Fruit fly (Drosophila melanogaster) ovary, adult (tissue): ENCODE data around the gene CG4218.

Experiments
- CG17801 ChIP-seq: fragments of 200-800 bp; optimal IDR thresholded peaks from 2 replicates; lab custom pipeline; 2019; ENCODE audit warnings: missing biosample characterization, mild to moderate bottlenecking, missing genetic modification characterization, moderate library complexity; ENCODE audit not compliant: partially characterized antibody

The CG4218 gene

DNA sequence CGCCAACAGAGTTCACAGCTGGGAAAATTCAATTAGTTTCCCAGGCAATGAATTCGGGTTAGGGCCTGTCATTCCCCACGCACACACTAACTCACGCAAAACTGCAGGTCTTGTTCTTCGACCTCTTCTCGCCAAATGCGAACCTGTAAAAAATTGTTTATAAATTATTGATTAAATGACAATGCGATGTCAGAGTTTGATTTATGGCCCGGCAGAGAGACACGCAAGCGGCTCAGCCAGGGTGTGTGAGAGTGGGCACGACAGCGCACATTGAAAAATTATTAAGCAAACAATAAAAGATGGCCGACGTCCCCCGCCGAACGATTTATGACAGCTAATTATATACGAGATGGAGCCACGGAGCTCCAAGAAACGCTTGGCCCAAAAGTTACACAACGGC lies 45.3 kb downstream of the CG4218 start:
- no peak for TF ChIP-seq CG17801 (GFP tag; lab: Kevin White, UChicago)

DNA sequence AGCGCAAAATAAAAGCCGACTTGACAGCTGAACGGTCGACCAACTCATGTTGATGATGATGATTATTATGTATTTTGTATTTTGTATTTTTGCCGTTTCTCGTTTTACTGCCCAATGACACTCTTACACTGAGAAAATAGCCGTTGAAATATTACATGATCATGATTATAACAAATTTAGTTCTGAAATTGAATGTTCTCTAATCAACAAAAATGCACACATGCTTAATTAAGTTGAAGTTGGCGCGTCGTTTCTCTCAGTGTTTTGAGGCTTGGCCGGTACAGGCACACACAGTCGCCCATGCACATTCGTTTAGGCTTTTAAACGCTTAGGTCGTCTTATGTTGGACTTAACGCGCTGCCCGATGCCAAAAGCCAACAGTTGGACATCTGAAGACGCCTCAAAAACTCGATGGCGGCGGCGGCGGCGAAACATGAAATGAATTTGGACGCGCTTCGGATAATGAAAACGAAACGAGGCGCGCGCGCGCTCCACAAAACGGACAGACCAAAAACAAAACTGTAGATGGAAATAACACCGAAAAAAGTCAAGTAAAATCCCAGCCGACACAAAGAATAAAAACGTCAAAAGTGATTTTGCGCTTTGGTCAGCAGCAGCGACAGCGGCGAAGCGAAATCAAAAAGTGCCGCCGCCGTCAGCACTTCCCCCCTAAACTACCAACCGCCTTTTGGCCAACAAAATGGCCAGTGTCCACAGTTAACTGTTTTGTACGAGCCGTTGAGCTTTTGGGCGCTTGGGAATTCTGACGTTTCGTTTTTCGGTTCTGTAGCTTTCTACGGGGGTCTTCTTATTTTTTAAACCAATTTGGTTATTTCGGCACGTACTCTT lies 46.1 kb downstream of the CG4218 start:
- no peak for TF ChIP-seq CG17801 (GFP tag; lab: Kevin White, UChicago)

- no peak for TF ChIP-seq CG17801 (GFP tag; lab: Kevin White, UChicago)
These were observed 47.6 kb downstream of the CG4218 start for dm6 chr2L:14501132-14501954.

DNA sequence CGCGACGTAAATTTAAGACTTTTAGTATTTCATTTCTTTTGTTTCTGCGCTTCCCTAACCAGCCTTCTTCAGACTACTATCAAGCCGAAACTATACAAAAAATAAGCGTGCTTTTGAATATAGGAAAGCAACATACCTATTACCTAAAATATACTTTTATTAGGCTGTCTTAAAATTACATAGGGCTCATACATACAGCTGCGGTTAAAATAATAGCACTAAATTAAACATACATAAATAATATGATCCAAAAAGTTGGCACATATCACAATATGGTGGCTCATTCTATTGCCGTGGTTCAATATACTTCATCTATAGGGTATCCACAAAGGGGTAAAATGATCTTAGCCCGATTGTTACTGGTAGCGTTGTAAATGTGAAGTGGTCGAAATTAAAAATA lies 48.5 kb downstream of the CG4218 start:
- no peak for TF ChIP-seq CG17801 (GFP tag; lab: Kevin White, UChicago)

DNA sequence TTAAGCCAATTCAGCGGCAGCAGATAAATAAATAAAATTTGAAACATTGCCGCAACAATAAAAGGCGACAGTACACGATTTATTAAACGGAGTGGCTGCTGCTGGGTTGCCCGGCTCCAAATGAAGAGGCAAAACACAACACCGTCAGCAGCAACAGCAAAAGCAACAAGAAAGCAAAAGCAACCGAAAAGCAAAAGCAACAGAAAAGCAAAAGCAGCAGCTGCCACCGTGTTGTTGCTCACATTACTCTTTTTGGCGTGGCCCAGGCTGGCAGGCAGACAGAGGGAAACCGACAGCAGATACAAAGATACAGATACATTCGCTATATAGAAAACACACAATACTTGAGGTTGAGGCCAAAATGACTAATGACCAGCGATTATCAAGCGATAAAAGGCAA lies 49.4 kb downstream of the CG4218 start:
- no peak for TF ChIP-seq CG17801 (GFP tag; lab: Kevin White, UChicago)

dm6 chr2L:14499078-14499477 lies 49.8 kb downstream of the CG4218 start:
- TF ChIP-seq CG17801 (GFP tag; lab: Kevin White, UChicago), result no peak

- TF ChIP-seq CG17801 (GFP tag; lab: Kevin White, UChicago), result no peak
These were observed 50.4 kb downstream of the CG4218 start for dm6 chr2L:14498445-14499062.
